Fruit fly (Drosophila melanogaster) whole organism, embryonic: Measurements from ENCODE around the gene L2HGDH.
A peak's percentile ranks its signal among the peaks of the same experiment; 100 is the strongest.

Source experiments
- Antp ChIP-seq: fragments of 200-800 bp; sonication (Bioruptor generic); optimal IDR thresholded peaks from 3 replicates; lab custom pipeline; 2016; ENCODE audit warnings: missing biosample characterization, missing genetic modification characterization
- Atf3 ChIP-seq: fragments of 200-800 bp; sonication (Bioruptor generic); optimal IDR thresholded peaks from 3 replicates; lab custom pipeline; 2016; ENCODE audit warnings: missing biosample characterization, missing genetic modification characterization
- CG10274 ChIP-seq: fragments of 200-800 bp; sonication (Bioruptor generic); optimal IDR thresholded peaks from 3 replicates; lab custom pipeline; 2017; ENCODE audit warnings: missing biosample characterization, mild to moderate bottlenecking, missing genetic modification characterization
- CG10654 ChIP-seq: fragments of 200-800 bp; sonication (Bioruptor generic); optimal IDR thresholded peaks from 2 replicates; lab custom pipeline; 2016; ENCODE audit warnings: missing biosample characterization, missing genetic modification characterization
- CG12155 ChIP-seq: fragments of 200-800 bp; sonication (Bioruptor generic); optimal IDR thresholded peaks from 3 replicates; lab custom pipeline; 2016; ENCODE audit warnings: missing biosample characterization, missing genetic modification characterization
- CG12942 ChIP-seq: fragments of 200-800 bp; sonication (Bioruptor generic); optimal IDR thresholded peaks from 3 replicates; lab custom pipeline; 2016; ENCODE audit warnings: missing biosample characterization, missing genetic modification characterization
- CG1529 ChIP-seq: fragments of 200-800 bp; sonication (Bioruptor generic); optimal IDR thresholded peaks from 3 replicates; lab custom pipeline; 2018; ENCODE audit warnings: missing biosample characterization, missing genetic modification characterization
- CG17361 ChIP-seq: fragments of 200-800 bp; sonication (Bioruptor generic); IDR thresholded peaks from 3 replicates; pipeline ENCODE4 v1.3.6; 2022; ENCODE audit warnings: missing biosample characterization, missing genetic modification characterization
- CG17568 ChIP-seq: fragments of 200-800 bp; sonication (Bioruptor generic); optimal IDR thresholded peaks from 2 replicates; lab custom pipeline; 2018; ENCODE audit warnings: missing biosample characterization, mild to moderate bottlenecking, missing genetic modification characterization, moderate library complexity
- CG18599 ChIP-seq: fragments of 200-800 bp; sonication (Bioruptor generic); optimal IDR thresholded peaks from 3 replicates; lab custom pipeline; 2017; ENCODE audit warnings: missing biosample characterization, missing genetic modification characterization, mild to moderate bottlenecking, moderate library complexity, missing genetic modification reagents
- CG18619 ChIP-seq: fragments of 200-800 bp; sonication (Bioruptor generic); optimal IDR thresholded peaks from 3 replicates; lab custom pipeline; 2017; ENCODE audit warnings: missing biosample characterization, mild to moderate bottlenecking, missing genetic modification characterization
- CG2116 ChIP-seq: fragments of 200-800 bp; sonication (Bioruptor generic); optimal IDR thresholded peaks from 3 replicates; lab custom pipeline; 2018; ENCODE audit warnings: missing biosample characterization, mild to moderate bottlenecking, missing genetic modification characterization
- CG32772 ChIP-seq: fragments of 200-800 bp; sonication (Bioruptor generic); IDR thresholded peaks from 2 replicates; pipeline ENCODE4 v1.3.6; 2022; ENCODE audit warnings: missing biosample characterization, missing genetic modification characterization
- CG33213 ChIP-seq: fragments of 200-800 bp; sonication (Bioruptor generic); optimal IDR thresholded peaks from 3 replicates; lab custom pipeline; 2016; ENCODE audit warnings: missing biosample characterization, missing genetic modification characterization
- CG4360 ChIP-seq: fragments of 200-800 bp; sonication (Bioruptor generic); IDR thresholded peaks from 2 replicates; pipeline ENCODE4 v1.3.6; 2022; ENCODE audit warnings: missing biosample characterization, missing genetic modification characterization
- CG4617 ChIP-seq: fragments of 200-800 bp; sonication (Bioruptor generic); optimal IDR thresholded peaks from 3 replicates; lab custom pipeline; 2016; ENCODE audit warnings: missing biosample characterization, missing genetic modification characterization, borderline replicate concordance
- CG6689 ChIP-seq: fragments of 200-800 bp; sonication (Bioruptor generic); IDR thresholded peaks from 2 replicates; pipeline ENCODE4 v1.3.6; 2022; ENCODE audit warnings: missing biosample characterization, missing genetic modification characterization
- CG6813 ChIP-seq: fragments of 200-800 bp; sonication (Bioruptor generic); optimal IDR thresholded peaks from 2 replicates; lab custom pipeline; 2017; ENCODE audit warnings: missing biosample characterization, missing genetic modification characterization, mild to moderate bottlenecking, moderate library complexity, missing genetic modification reagents
- CG6854 ChIP-seq: fragments of 200-800 bp; sonication (Bioruptor generic); optimal IDR thresholded peaks from 3 replicates; lab custom pipeline; 2017; ENCODE audit warnings: missing biosample characterization, mild to moderate bottlenecking, missing genetic modification characterization
- CG7357 ChIP-seq: fragments of 200-800 bp; sonication (Bioruptor generic); IDR thresholded peaks from 3 replicates; pipeline ENCODE4 v1.3.6; 2022; ENCODE audit warnings: missing biosample characterization, missing genetic modification characterization
- CG7745 ChIP-seq: fragments of 200-800 bp; sonication (Bioruptor generic); optimal IDR thresholded peaks from 2 replicates; lab custom pipeline; 2018; ENCODE audit warnings: missing biosample characterization, mild to moderate bottlenecking, missing genetic modification characterization, moderate library complexity
- CG8359 ChIP-seq: fragments of 200-800 bp; sonication (Bioruptor generic); optimal IDR thresholded peaks from 2 replicates; lab custom pipeline; 2017; ENCODE audit warnings: missing biosample characterization, mild to moderate bottlenecking, missing genetic modification characterization, borderline replicate concordance
- CG8388 ChIP-seq: fragments of 200-800 bp; sonication (Bioruptor generic); optimal IDR thresholded peaks from 2 replicates; lab custom pipeline; 2019; ENCODE audit warnings: missing biosample characterization, mild to moderate bottlenecking, missing genetic modification characterization, moderate library complexity
- CG8765 ChIP-seq: fragments of 200-800 bp; sonication (Bioruptor generic); IDR thresholded peaks from 2 replicates; pipeline ENCODE4 v1.3.6; 2022; ENCODE audit warnings: missing biosample characterization, missing genetic modification characterization
- CG9437 ChIP-seq: fragments of 200-800 bp; sonication (Bioruptor generic); optimal IDR thresholded peaks from 2 replicates; lab custom pipeline; 2018; ENCODE audit warnings: missing biosample characterization, mild to moderate bottlenecking, missing genetic modification characterization
- CG9817 ChIP-seq: fragments of 200-800 bp; sonication (Bioruptor generic); optimal IDR thresholded peaks from 2 replicates; lab custom pipeline; 2018; ENCODE audit warnings: missing biosample characterization, mild to moderate bottlenecking, missing genetic modification characterization, moderate library complexity
- Chrac-16 ChIP-seq: fragments of 200-800 bp; sonication (Bioruptor generic); optimal IDR thresholded peaks from 3 replicates; lab custom pipeline; 2016; ENCODE audit warnings: missing biosample characterization, missing genetic modification characterization
- Hsf ChIP-seq: fragments of 200-800 bp; sonication (Bioruptor generic); optimal IDR thresholded peaks from 3 replicates; lab custom pipeline; 2016; ENCODE audit warnings: missing biosample characterization, missing genetic modification characterization
- Jarid2 ChIP-seq: fragments of 200-800 bp; sonication (Bioruptor generic); optimal IDR thresholded peaks from 3 replicates; lab custom pipeline; 2017; ENCODE audit warnings: mild to moderate bottlenecking, missing biosample characterization, missing genetic modification reagents, missing genetic modification characterization
- Lhr ChIP-seq: fragments of 200-800 bp; sonication (Bioruptor generic); optimal IDR thresholded peaks from 3 replicates; lab custom pipeline; 2017; ENCODE audit warnings: mild to moderate bottlenecking, missing biosample characterization, missing genetic modification reagents, missing genetic modification characterization
- Mad ChIP-seq: fragments of 200-800 bp; sonication (Bioruptor generic); optimal IDR thresholded peaks from 2 replicates; lab custom pipeline; 2016; ENCODE audit warnings: missing biosample characterization, missing genetic modification characterization
- NFAT ChIP-seq: fragments of 200-800 bp; sonication (Bioruptor generic); IDR thresholded peaks from 2 replicates; pipeline ENCODE4 v1.3.6; 2022; ENCODE audit warnings: missing biosample characterization, missing genetic modification characterization
- Nf-YB ChIP-seq: fragments of 200-800 bp; sonication (Bioruptor generic); optimal IDR thresholded peaks from 3 replicates; lab custom pipeline; 2019; ENCODE audit warnings: missing biosample characterization, mild to moderate bottlenecking, missing genetic modification characterization, moderate library complexity
- Oaz ChIP-seq: fragments of 200-800 bp; sonication (Bioruptor generic); IDR thresholded peaks from 2 replicates; pipeline ENCODE4 v1.3.6; 2022; ENCODE audit warnings: missing biosample characterization, missing genetic modification characterization
- Rx ChIP-seq: fragments of 200-800 bp; sonication (Bioruptor generic); IDR thresholded peaks from 2 replicates; pipeline ENCODE4 v1.3.6; 2022; ENCODE audit warnings: missing biosample characterization, missing genetic modification characterization
- YL-1 ChIP-seq: fragments of 200-800 bp; sonication (Bioruptor generic); optimal IDR thresholded peaks from 3 replicates; lab custom pipeline; 2017; ENCODE audit warnings: missing biosample characterization, mild to moderate bottlenecking, missing genetic modification characterization
- crp ChIP-seq, 2 experiments: fragments of 200-800 bp; sonication (Bioruptor generic); optimal IDR thresholded peaks; 2 replicates in 1 of 2; 3 replicates in 1 of 2; lab custom pipeline; 2017; ENCODE audit warnings: missing biosample characterization in 2 of 2, missing genetic modification characterization in 2 of 2, mild to moderate bottlenecking in 1 of 2, moderate library complexity in 1 of 2
- exex ChIP-seq: fragments of 200-800 bp; sonication (Bioruptor generic); optimal IDR thresholded peaks from 4 replicates; lab custom pipeline; 2018; ENCODE audit warnings: missing biosample characterization, mild to moderate bottlenecking, missing genetic modification characterization, moderate library complexity
- lab ChIP-seq: fragments of 200-800 bp; sonication (Bioruptor generic); optimal IDR thresholded peaks from 3 replicates; lab custom pipeline; 2017; ENCODE audit warnings: missing biosample characterization, missing genetic modification characterization, mild to moderate bottlenecking, moderate library complexity, missing genetic modification reagents
- lbe ChIP-seq: fragments of 200-800 bp; sonication (Bioruptor generic); optimal IDR thresholded peaks from 2 replicates; lab custom pipeline; 2016; ENCODE audit warnings: missing biosample characterization, mild to moderate bottlenecking, missing genetic modification characterization
- lilli ChIP-seq: fragments of 200-800 bp; sonication (Bioruptor generic); optimal IDR thresholded peaks from 3 replicates; lab custom pipeline; 2016; ENCODE audit warnings: missing biosample characterization, missing genetic modification characterization
- lov ChIP-seq, 2 experiments: fragments of 200-800 bp in 1 of 2; fragments of >200 bp in 1 of 2; sonication (Bioruptor generic) in 1 of 2; IDR thresholded peaks in 1 of 2; optimal IDR thresholded peaks in 1 of 2; 2 replicates in 1 of 2; 3 replicates in 1 of 2; pipeline versions ENCODE4 v1.3.6 to Lab custom; 2017 to 2022; ENCODE audit warnings: missing biosample characterization in 1 of 2, missing genetic modification characterization in 1 of 2
- p53 ChIP-seq: fragments of 200-800 bp; sonication (Bioruptor generic); optimal IDR thresholded peaks from 2 replicates; lab custom pipeline; 2016; ENCODE audit warnings: missing biosample characterization, missing genetic modification characterization
- pb ChIP-seq: fragments of 200-800 bp; sonication (Bioruptor generic); optimal IDR thresholded peaks from 3 replicates; lab custom pipeline; 2016; ENCODE audit warnings: missing biosample characterization, missing genetic modification characterization
- psq ChIP-seq: fragments of 200-800 bp; sonication (Bioruptor generic); optimal IDR thresholded peaks from 2 replicates; lab custom pipeline; 2017; ENCODE audit warnings: missing biosample characterization, missing genetic modification characterization
- slp2 ChIP-seq: fragments of 200-800 bp; sonication (Bioruptor generic); optimal IDR thresholded peaks from 2 replicates; lab custom pipeline; 2016; ENCODE audit warnings: missing biosample characterization, missing genetic modification characterization
- vfl ChIP-seq: fragments of 200-800 bp; sonication (Bioruptor generic); optimal IDR thresholded peaks from 2 replicates; lab custom pipeline; 2016; ENCODE audit warnings: missing biosample characterization, missing genetic modification characterization
- zen ChIP-seq: fragments of 200-800 bp; sonication (Bioruptor generic); optimal IDR thresholded peaks from 3 replicates; lab custom pipeline; 2018; ENCODE audit warnings: missing biosample characterization, mild to moderate bottlenecking, missing genetic modification characterization, moderate library complexity

Gene L2HGDH

DNA sequence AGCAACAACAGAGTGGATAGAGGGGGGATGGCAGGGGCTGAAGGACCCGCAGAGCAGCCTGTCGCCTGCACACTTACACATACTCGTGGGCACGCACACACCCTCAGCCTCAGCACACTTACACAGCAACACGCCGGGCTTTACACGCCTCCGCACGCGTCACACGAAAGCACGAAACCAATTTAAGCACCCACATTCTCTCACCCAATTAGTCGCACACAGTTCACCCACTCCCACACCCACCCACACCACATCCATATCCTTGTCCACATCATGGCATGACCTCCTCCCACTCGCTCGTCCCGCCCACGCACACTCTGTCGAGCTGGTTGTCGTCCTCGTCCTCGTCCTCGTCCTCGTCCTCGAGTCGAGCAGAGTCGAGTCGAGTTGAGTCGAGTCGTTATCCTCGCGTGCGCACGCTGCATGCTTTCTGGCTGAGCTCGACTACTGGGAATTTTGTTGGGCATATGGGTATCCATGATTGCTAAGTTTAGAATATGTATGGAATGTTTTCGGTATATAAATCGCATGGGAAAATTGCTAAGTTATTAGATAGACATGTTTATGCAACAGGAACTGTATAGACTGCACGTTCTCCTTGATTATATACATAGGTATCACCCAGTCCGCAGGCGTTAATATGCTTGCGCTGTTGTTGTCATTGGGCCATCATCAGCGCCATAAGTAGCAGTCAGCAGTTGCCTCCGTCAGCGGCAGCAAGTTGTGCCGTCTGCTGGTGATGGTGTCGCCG lies 37.8 kb upstream of the L2HGDH start (continued):
- peak; percentile 64 for TF ChIP-seq vfl (GFP tag; lab: Kevin White, UChicago)
- peak; percentile 78 for TF ChIP-seq Hsf (GFP tag; lab: Kevin White, UChicago)
- peak; percentile 69 for TF ChIP-seq CG17568 (GFP tag; lab: Kevin White, UChicago)
- TF ChIP-seq CG18599 (GFP tag; lab: Kevin White, UChicago) = peak; percentile 96
- peak; percentile 73 for TF ChIP-seq CG12942
- TF ChIP-seq exex (tag; lab: Kevin White, UChicago) = peak; percentile 53
- peak; percentile 92 for TF ChIP-seq lab (GFP tag; lab: Kevin White, UChicago)
- peak; percentile 85 for TF ChIP-seq CG6689 (GFP tag; lab: Robert Waterston, UW)
- TF ChIP-seq CG6854 (GFP tag; lab: Kevin White, UChicago) = peak; percentile 18
- TF ChIP-seq lilli (GFP tag; lab: Kevin White, UChicago) = peak; percentile 90
- TF ChIP-seq CG9437 = peak; percentile 65
- peak; percentile 28 for TF ChIP-seq Jarid2
- TF ChIP-seq Lhr (GFP tag; lab: Kevin White, UChicago) = peak; percentile 16
- no peak for TF ChIP-seq psq
- peak; percentile 76 for TF ChIP-seq CG9817
- TF ChIP-seq slp2 (GFP tag; lab: Kevin White, UChicago) = peak; percentile 69
- no peak for TF ChIP-seq lbe (GFP tag; lab: Kevin White, UChicago)
- peak; percentile 56 for TF ChIP-seq Mad (GFP tag; lab: Kevin White, UChicago)
- TF ChIP-seq Chrac-16 (GFP tag; lab: Kevin White, UChicago) = peak; percentile 63
- TF ChIP-seq CG8388 = peak; percentile 59
- TF ChIP-seq NFAT (GFP tag; lab: Robert Waterston, UW) = peak; percentile 69
- peak; percentile 5 for TF ChIP-seq zen (tag; lab: Kevin White, UChicago)
- peak; percentile 77 for TF ChIP-seq pb (GFP tag; lab: Kevin White, UChicago)
- TF ChIP-seq CG17361 = peak; percentile 75
- peak; percentile 83 for TF ChIP-seq Oaz
- TF ChIP-seq CG10654 (GFP tag; lab: Kevin White, UChicago) = peak; percentile 64
- TF ChIP-seq CG33213 (GFP tag; lab: Kevin White, UChicago) = peak; percentile 48
- TF ChIP-seq CG12155 = peak; percentile 74
- peak in 1 of 2 experiments; percentile 24 for TF ChIP-seq crp (GFP tag; optimal IDR thresholded peaks at IDR 0.05; lab: Kevin White, UChicago)
- TF ChIP-seq CG1529 (GFP tag; lab: Kevin White, UChicago) = peak; percentile 67
- peak; percentile 36; the same call in 1 of the 2 replicates for TF ChIP-seq CG4360 (GFP tag; lab: Robert Waterston, UW)
- TF ChIP-seq CG8765 (GFP tag; lab: Robert Waterston, UW) = peak; percentile 27; the same call in 1 of the 2 replicates
- TF ChIP-seq Atf3 (GFP tag; lab: Kevin White, UChicago) = peak; percentile 61
- TF ChIP-seq lov (optimal IDR thresholded peaks at IDR 0.05; lab: Kevin White, UChicago) = no peak
- 0 out of 3 replicates have a peak, but pooled peaks have one; percentile 41 for TF ChIP-seq lov (GFP tag; IDR thresholded peaks at IDR 0.05; lab: Robert Waterston, UW)
- TF ChIP-seq CG18619 = peak; percentile 75
- peak; percentile 12 for TF ChIP-seq p53 (GFP tag; lab: Kevin White, UChicago)
- no peak for TF ChIP-seq CG7745 (tag; lab: Kevin White, UChicago)
- peak; percentile 86 for TF ChIP-seq Antp (GFP tag; lab: Kevin White, UChicago)
- TF ChIP-seq CG7357 = peak; percentile 76
- TF ChIP-seq CG10274 = peak; percentile 45
- TF ChIP-seq CG2116 (GFP tag; lab: Kevin White, UChicago) = peak; percentile 22
- TF ChIP-seq CG32772 (GFP tag; lab: Robert Waterston, UW) = peak; percentile 87
- TF ChIP-seq YL-1 (GFP tag; lab: Kevin White, UChicago) = no peak
- TF ChIP-seq Nf-YB (GFP tag; lab: Kevin White, UChicago) = peak; percentile 53
- peak; percentile 70 for TF ChIP-seq CG6813
- peak; percentile 80 for TF ChIP-seq Rx (GFP tag; lab: Robert Waterston, UW)
- TF ChIP-seq CG4617 (GFP tag; lab: Kevin White, UChicago) = peak; percentile 49
- no peak for TF ChIP-seq CG8359 (GFP tag; lab: Kevin White, UChicago)
